Worm (Caenorhabditis elegans): ENCODE results near the gene K10C2.7.

- TF ChIP-seq nhr-11 (tag; optimal IDR thresholded peaks at IDR 0.05) (no peak), ztf-4 (tag; optimal IDR thresholded peaks at IDR 0.05) (no peak), elt-3 (tag; optimal IDR thresholded peaks at IDR 0.05) (no peak), nhr-23 (tag; optimal IDR thresholded peaks at IDR 0.05) (no peak), ama-1 (optimal IDR thresholded peaks at IDR 0.05) (no peak), lin-13 (GFP tag; optimal IDR thresholded peaks at IDR 0.05) (no peak), R02D3.7 (tag; optimal IDR thresholded peaks at IDR 0.05) (no peak), ZK546.5 (tag; optimal IDR thresholded peaks at IDR 0.05) (no peak), ceh-16 (tag; optimal IDR thresholded peaks at IDR 0.05) (no peak), nhr-6 (tag; optimal IDR thresholded peaks at IDR 0.05) (no peak)
Measured at ce11 chrX:6420681-6421080, 22.6 kb downstream of the K10C2.7 start, which contains the start of gene K10C2.12.
